Worm (Caenorhabditis elegans): ENCODE data around the gene F13B12.4.
A peak's percentile ranks its signal among the peaks of the same experiment; 100 is the strongest.

Gene F13B12.4

DNA sequence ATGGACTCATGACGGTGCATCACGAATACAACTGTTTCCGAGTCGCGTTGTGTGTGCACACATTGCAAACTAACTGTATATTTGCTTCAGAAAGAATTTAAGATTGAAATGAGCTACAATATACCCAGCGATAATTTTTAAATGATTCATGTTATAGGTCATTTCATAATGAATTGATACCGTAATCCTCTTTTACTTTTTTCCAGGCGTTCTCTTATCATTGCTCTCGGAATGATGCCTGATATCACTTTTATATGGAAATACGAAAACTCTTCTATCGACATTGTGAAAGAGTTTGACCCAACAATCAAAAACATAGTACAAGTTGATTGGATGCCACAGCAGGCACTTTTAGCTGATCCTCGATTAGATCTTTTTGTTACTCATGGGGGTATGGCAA is 16.7 kb upstream of the F13B12.4 start (continued):
- TF ChIP-seq daf-16 (GFP tag; optimal IDR thresholded peaks at IDR 0.05), result no peak
- peak; percentile 43 for TF ChIP-seq daf-16 (tag; optimal IDR thresholded peaks at IDR 0.05)
- TF ChIP-seq snpc-1.2 (GFP tag; IDR thresholded peaks at IDR 0.05), result no peak
- no peak for TF ChIP-seq nhr-76 (tag; optimal IDR thresholded peaks at IDR 0.05)
- TF ChIP-seq ceh-32 (tag; optimal IDR thresholded peaks at IDR 0.05; ENCODE audit: poor library complexity), result no peak
- TF ChIP-seq hmg-1.1 (GFP tag; IDR thresholded peaks at IDR 0.05), result no peak
- TF ChIP-seq nhr-77 (tag; optimal IDR thresholded peaks at IDR 0.05), result peak; percentile 38

DNA sequence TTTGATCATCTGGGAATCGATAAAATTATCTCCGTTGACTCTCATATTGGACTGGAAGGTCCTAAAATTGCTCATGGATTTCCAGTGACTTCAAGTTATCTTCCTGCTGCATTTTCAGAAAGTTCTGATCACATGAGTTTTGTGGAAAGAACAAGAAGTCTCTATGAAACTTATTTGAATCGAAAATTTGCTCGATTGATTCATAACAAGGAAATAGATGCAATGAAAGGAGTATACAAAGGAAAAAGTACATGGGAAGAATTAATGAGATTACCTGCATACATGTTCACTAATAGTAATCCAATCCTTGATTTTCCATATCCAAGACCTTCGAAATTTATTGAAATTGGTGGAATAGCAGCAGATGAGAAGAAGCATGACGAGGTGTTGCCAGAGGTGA is 16.1 kb upstream of the F13B12.4 start:
- TF ChIP-seq pqm-1 (tag; optimal IDR thresholded peaks at IDR 0.05) (no peak), Y75B8A.6 (GFP tag; IDR thresholded peaks at IDR 0.05) (no peak), unc-62 (GFP tag; optimal IDR thresholded peaks at IDR 0.05 in 1 of 2) (peak in 1 of 2 experiments; percentile 95), unc-62 (tag; optimal IDR thresholded peaks at IDR 0.05) (no peak)

DNA sequence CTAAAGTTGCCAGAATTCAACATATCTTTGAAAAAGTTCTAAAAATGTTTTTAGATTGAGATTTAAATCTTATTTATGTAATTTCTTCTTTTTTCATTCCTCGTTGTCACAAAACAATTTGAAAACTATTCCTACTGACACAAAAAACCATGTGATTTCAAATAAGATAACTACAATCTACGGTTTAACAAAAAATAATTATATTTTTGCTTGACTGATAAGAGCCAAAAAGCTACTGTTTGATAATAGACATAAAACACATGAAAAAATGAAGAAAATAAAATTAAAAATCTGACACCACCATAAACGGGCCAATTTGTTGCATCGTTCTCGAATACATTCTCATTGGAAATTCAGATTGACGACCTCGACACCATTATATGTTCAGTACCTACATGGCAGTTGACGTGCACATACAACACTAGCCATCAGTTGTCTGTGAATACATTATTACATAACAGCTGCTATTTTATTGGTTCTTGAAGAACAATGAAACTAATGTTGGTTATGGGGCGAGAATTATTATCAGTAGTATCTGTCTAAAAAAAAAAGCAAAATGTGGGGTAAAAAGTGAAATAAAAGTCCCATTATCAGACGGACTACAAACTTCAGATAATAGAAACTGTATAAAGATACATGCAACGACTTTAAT is 14.4 kb upstream of the F13B12.4 start, which contains the start of gene ugt-43:
TSS of gene ugt-43 (plus strand) at position 602 of the 652 bp plus-strand sequence.
- TF ChIP-seq dve-1 (tag; optimal IDR thresholded peaks at IDR 0.05; ENCODE audit: insufficient read depth) (peak; percentile 47), nhr-77 (tag; optimal IDR thresholded peaks at IDR 0.05) (no peak), set-16 (GFP tag; IDR thresholded peaks at IDR 0.05) (no peak), unc-62 (GFP tag; optimal IDR thresholded peaks at IDR 0.05 in 1 of 2) (peak in 1 of 2 experiments; percentile 16), unc-62 (tag; optimal IDR thresholded peaks at IDR 0.05) (no peak), dmd-6 (GFP tag; IDR thresholded peaks at IDR 0.05) (0 out of 2 replicates have a peak, but pooled peaks have one; percentile 13), sdz-12 (GFP tag; optimal IDR thresholded peaks at IDR 0.05) (no peak), nhr-28 (tag; optimal IDR thresholded peaks at IDR 0.05) (peak; percentile 20), nhr-48 (tag; optimal IDR thresholded peaks at IDR 0.05) (no peak), egl-27 (tag; optimal IDR thresholded peaks at IDR 0.05) (no peak), daf-16 (GFP tag; optimal IDR thresholded peaks at IDR 0.05) (no peak), daf-16 (tag; optimal IDR thresholded peaks at IDR 0.05) (peak; percentile 33)

ce11 chrIV:10463127-10463526 is 13.4 kb upstream of the F13B12.4 start:
- no peak for TF ChIP-seq ztf-11 (tag; optimal IDR thresholded peaks at IDR 0.05)
- no peak for TF ChIP-seq mep-1 (tag; optimal IDR thresholded peaks at IDR 0.05)
- TF ChIP-seq dve-1 (tag; optimal IDR thresholded peaks at IDR 0.05; ENCODE audit: insufficient read depth), result peak; percentile 83
- TF ChIP-seq snpc-1.2 (GFP tag; IDR thresholded peaks at IDR 0.05), result no peak
- no peak for TF ChIP-seq ceh-44 (GFP tag; IDR thresholded peaks at IDR 0.05)
- peak; percentile 77; the same call in 1 of the 2 replicates for TF ChIP-seq saeg-2 (GFP tag; IDR thresholded peaks at IDR 0.05)
- TF ChIP-seq pqm-1 (tag; optimal IDR thresholded peaks at IDR 0.05), result peak; percentile 84
- no peak for TF ChIP-seq lin-29 (GFP tag; IDR thresholded peaks at IDR 0.05)
- TF ChIP-seq vab-7 (GFP tag; IDR thresholded peaks at IDR 0.05), result no peak
- TF ChIP-seq hmg-1.1 (GFP tag; IDR thresholded peaks at IDR 0.05), result no peak
- no peak for TF ChIP-seq lim-7 (GFP tag; IDR thresholded peaks at IDR 0.05)
- peak in 1 of 2 experiments; percentile 81 for TF ChIP-seq unc-62 (GFP tag; optimal IDR thresholded peaks at IDR 0.05 in 1 of 2)
- TF ChIP-seq unc-62 (tag; optimal IDR thresholded peaks at IDR 0.05), result no peak
- no peak for TF ChIP-seq nhr-10 (tag; optimal IDR thresholded peaks at IDR 0.05)
- no peak for TF ChIP-seq R02D3.7 (tag; optimal IDR thresholded peaks at IDR 0.05)
- TF ChIP-seq ceh-32 (tag; optimal IDR thresholded peaks at IDR 0.05; ENCODE audit: poor library complexity), result no peak
- TF ChIP-seq duxl-1 (tag; optimal IDR thresholded peaks at IDR 0.05; ENCODE audit: poor library complexity), result no peak
- peak; percentile 91 for TF ChIP-seq hlh-11 (tag; optimal IDR thresholded peaks at IDR 0.05)
- TF ChIP-seq nhr-6 (tag; optimal IDR thresholded peaks at IDR 0.05), result no peak
- 0 out of 2 replicates have a peak, but pooled peaks have one; percentile 14 for TF ChIP-seq T26A8.4 (GFP tag; IDR thresholded peaks at IDR 0.05)
- no peak for TF ChIP-seq mdl-1 (tag; optimal IDR thresholded peaks at IDR 0.05)
- TF ChIP-seq mxl-3 (GFP tag; optimal IDR thresholded peaks at IDR 0.05), result no peak
- no peak for TF ChIP-seq tag-97 (GFP tag; IDR thresholded peaks at IDR 0.05)
- TF ChIP-seq fos-1 (tag; optimal IDR thresholded peaks at IDR 0.05), result no peak
- TF ChIP-seq mes-2 (tag; optimal IDR thresholded peaks at IDR 0.05; ENCODE audit: poor library complexity, severe bottlenecking), result no peak
- TF ChIP-seq hlh-30 (tag; optimal IDR thresholded peaks at IDR 0.05; ENCODE audit: insufficient read depth), result peak; percentile 55
- no peak for TF ChIP-seq ama-1 (optimal IDR thresholded peaks at IDR 0.05)
- TF ChIP-seq F37D6.2 (tag; optimal IDR thresholded peaks at IDR 0.05), result no peak
- TF ChIP-seq ceh-62 (tag; optimal IDR thresholded peaks at IDR 0.05), result no peak
- no peak for TF ChIP-seq mdt-29 (GFP tag; IDR thresholded peaks at IDR 0.05)
- TF ChIP-seq snpc-4 (tag; optimal IDR thresholded peaks at IDR 0.05), result no peak
- TF ChIP-seq daf-16 (GFP tag; optimal IDR thresholded peaks at IDR 0.05), result peak in 1 of 2 experiments; percentile 71
- peak; percentile 82 for TF ChIP-seq daf-16 (tag; optimal IDR thresholded peaks at IDR 0.05)
- TF ChIP-seq dmd-6 (GFP tag; IDR thresholded peaks at IDR 0.05), result peak; percentile 98
- no peak for TF ChIP-seq Y105C5A.15 (GFP tag; IDR thresholded peaks at IDR 0.05)

Measured in whole organism, L4 larva.